Fruit fly (Drosophila melanogaster) S2 (cell line): ENCODE data around the gene CG10864.

Experiments
- CG8478 ChIP-seq: fragments of >200 bp; optimal IDR thresholded peaks from 2 replicates; lab custom pipeline; 2018
- CTCF ChIP-seq, 2 experiments: fragments of >200 bp; optimal IDR thresholded peaks; 2 replicates each; lab custom pipeline; 2018

- TF ChIP-seq CG8478 (lab: Kevin White, UChicago), result no peak
- no peak for TF ChIP-seq CTCF (optimal IDR thresholded peaks at IDR 0.05; lab: Kevin White, UChicago)
These were observed 35.8 kb upstream of the CG10864 start for dm6 chr3R:18447146-18447773.
